Worm (Caenorhabditis elegans) whole organism, L4/young adult: Measurements from ENCODE around the gene T04A6.2.

Experiments
- W03F9.2 ChIP-seq: fragments of 150-350 bp; optimal IDR thresholded peaks from 2 replicates; lab custom pipeline; 2014; ENCODE audit warnings: missing biosample characterization, missing genetic modification characterization
- dao-5 ChIP-seq: sonication (generic microtip); optimal IDR thresholded peaks from 2 replicates; lab custom pipeline; 2016; ENCODE audit warnings: missing genotype, missing genetic modification characterization, moderate library complexity, missing compliant biosample characterization
- him-1 ChIP-seq: sonication (generic microtip); optimal IDR thresholded peaks from 2 replicates; lab custom pipeline; 2016; ENCODE audit warnings: missing genotype, missing genetic modification reagents, missing genetic modification characterization, missing compliant biosample characterization

DNA sequence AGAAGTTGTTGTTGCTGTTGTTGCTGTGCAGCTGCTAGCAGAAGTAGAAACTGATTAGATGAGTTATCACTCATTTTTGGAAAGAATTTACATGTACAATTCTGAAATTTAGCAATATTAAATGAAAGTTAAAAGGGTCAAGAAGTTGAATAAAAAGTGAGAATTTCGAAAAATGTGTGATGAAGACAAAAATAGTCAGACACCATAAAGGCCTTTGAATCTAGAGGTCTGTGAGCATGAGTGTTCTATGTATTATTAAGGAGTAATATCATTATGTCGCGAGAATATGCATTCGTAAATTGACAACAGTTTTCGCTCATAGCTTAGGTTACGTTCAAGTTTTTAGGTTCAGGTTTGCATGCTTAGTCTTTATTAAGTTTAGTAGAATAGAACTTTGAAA, 41.3 kb downstream of the T04A6.2 start, which contains the start of gene baz-2:
- TF ChIP-seq dao-5 (tag; lab: Kevin White, UChicago) (no peak), him-1 (tag; lab: Kevin White, UChicago) (no peak), W03F9.2 (tag; lab: Kevin White, UChicago) (no peak)
